Fruit fly (Drosophila melanogaster) whole organism, prepupa: ENCODE data around the gene Snx1.

Source experiments
- Ets21C ChIP-seq: fragments of 200-800 bp; sonication (Bioruptor generic); optimal IDR thresholded peaks from 3 replicates; lab custom pipeline; 2016; ENCODE audit warnings: missing biosample characterization, missing genetic modification characterization
- Met ChIP-seq: fragments of 200-800 bp; sonication (Bioruptor generic); optimal IDR thresholded peaks from 3 replicates; lab custom pipeline; 2016; ENCODE audit warnings: missing biosample characterization, missing genetic modification characterization
- ss ChIP-seq, 2 experiments: fragments of 200-800 bp; sonication (Bioruptor generic); optimal IDR thresholded peaks; 2 replicates in 1 of 2; 3 replicates in 1 of 2; lab custom pipeline; 2017 to 2018; ENCODE audit warnings: mild to moderate bottlenecking in 2 of 2, missing biosample characterization in 2 of 2, missing genetic modification characterization in 2 of 2, moderate library complexity in 1 of 2

DNA sequence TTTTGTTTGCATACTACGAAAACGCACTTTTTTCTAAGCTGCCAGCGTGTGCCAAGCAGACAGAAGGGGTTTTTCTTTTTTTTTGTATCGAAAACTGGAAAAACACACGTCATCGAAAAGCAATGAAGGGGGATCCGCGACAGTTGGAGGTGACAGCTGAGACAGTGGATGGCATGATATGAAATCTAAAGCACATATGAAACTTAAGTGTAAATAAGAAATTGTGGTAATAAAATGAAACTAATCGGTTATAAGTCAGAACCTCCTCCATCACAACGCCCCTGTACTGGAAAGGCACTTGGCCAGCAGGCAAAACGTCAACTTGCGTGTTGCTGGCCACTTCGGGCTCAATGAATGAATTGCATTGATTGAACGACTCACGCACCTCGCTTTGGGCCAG is 34.2 kb downstream of the Snx1 start:
- no peak for TF ChIP-seq Ets21C (GFP tag; lab: Kevin White, UChicago)
- TF ChIP-seq ss (GFP tag; optimal IDR thresholded peaks at IDR 0.05; lab: Kevin White, UChicago), result no peak
- TF ChIP-seq Met, result no peak
